Worm (Caenorhabditis elegans) whole organism, L1 larva: Measurements from ENCODE around the gene srj-21.

Experiments used
- ceh-8 ChIP-seq: fragments of 200-800 bp; sonication (Bioruptor generic); optimal IDR thresholded peaks from 2 replicates; lab custom pipeline; 2018; ENCODE audit warnings: mild to moderate bottlenecking, missing genetic modification characterization, moderate library complexity, missing compliant biosample characterization
- elt-2 ChIP-seq: sonication (generic microtip); optimal IDR thresholded peaks from 2 replicates; lab custom pipeline; 2016; ENCODE audit warnings: missing genetic modification characterization, mild to moderate bottlenecking, inconsistent platforms, missing compliant biosample characterization, missing genetic modification reagents
- hpl-2 ChIP-seq: fragments of 150-350 bp; optimal IDR thresholded peaks from 2 replicates; lab custom pipeline; 2014; ENCODE audit warnings: missing biosample characterization, missing genetic modification reagents, missing genetic modification characterization
- lin-14 ChIP-seq: fragments of 200-800 bp; sonication (Bioruptor generic); optimal IDR thresholded peaks from 2 replicates; lab custom pipeline; 2018; ENCODE audit warnings: mild to moderate bottlenecking, missing genetic modification characterization, moderate library complexity, missing compliant biosample characterization
- nhr-28 ChIP-seq: fragments of 150-350 bp; optimal IDR thresholded peaks from 2 replicates; lab custom pipeline; 2014; ENCODE audit warnings: missing biosample characterization, missing genetic modification characterization
- snpc-4 ChIP-seq: fragments of 150-350 bp; optimal IDR thresholded peaks from 2 replicates; lab custom pipeline; 2014; ENCODE audit warnings: missing biosample characterization, missing genetic modification characterization

The srj-21 gene

DNA sequence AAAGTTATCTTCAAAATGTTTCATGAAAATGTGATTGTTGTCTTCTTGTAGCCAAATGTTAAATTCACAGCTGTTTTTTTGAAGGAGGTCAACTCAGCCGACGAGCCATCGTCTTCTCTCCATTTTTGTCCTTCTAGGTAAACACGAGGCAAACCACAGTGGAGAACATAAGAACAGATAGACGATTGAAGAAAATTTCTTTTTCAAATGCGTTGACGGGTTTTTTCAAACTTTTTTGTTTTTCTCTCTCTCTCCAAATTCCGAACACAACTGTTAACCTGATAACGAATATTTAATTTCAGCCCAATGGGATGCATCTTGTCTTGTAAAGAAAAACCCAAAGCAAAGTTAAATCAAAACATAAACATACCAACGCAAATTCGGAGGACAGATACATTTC, 50.4 kb downstream of the srj-21 start, which contains the start of gene D1054.19:
Gene D1054.19 (plus strand): TSS at position 301 of the 400 bp plus-strand sequence.
- TF ChIP-seq snpc-4 (tag; lab: Kevin White, UChicago): no peak
- TF ChIP-seq hpl-2 (GFP tag; lab: Kevin White, UChicago): no peak
- no peak for TF ChIP-seq lin-14 (GFP tag; lab: Kevin White, UChicago)
- no peak for TF ChIP-seq ceh-8 (GFP tag; lab: Kevin White, UChicago)
- no peak for TF ChIP-seq elt-2 (tag; lab: Kevin White, UChicago)
- no peak for TF ChIP-seq nhr-28 (tag; lab: Kevin White, UChicago)
- TF ChIP-seq, all 84 proteins: peak for 0
